Fruit fly (Drosophila melanogaster): Measurements from ENCODE around the gene CG1789.
A peak's percentile ranks its signal among the peaks of the same experiment; 100 is the strongest.

Gene CG1789

DNA sequence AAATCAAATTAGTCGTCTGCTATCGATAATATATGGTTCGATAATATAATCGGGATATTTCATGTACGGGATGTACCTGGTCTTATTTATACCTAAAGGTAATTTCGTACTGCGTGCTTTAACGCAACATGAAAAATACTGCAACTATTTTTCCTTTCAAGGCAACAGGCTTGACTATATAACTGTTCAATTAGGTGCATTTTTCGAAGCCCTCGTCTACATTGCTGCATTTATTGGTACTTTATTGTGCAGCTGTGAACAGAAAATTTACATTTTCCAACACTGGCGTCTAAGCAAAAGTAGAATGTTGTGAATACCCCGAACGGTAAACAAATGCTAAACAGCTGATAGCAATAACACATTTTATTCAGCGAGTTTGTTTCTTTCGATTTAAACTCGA, 30.3 kb upstream of the CG1789 start, which contains the start of the genes Ppt1 and Ogg1 (continued):
- TF ChIP-seq CG13624 (GFP tag; optimal IDR thresholded peaks at IDR 0.05) (peak; percentile 62), CoRest (tag; optimal IDR thresholded peaks at IDR 0.05) (peak; percentile 65), Hmx (GFP tag; optimal IDR thresholded peaks at IDR 0.05) (no peak), gt (GFP tag; IDR thresholded peaks at IDR 0.05) (no peak), chinmo (GFP tag; IDR thresholded peaks at IDR 0.05; ENCODE audit: partially characterized antibody) (no peak), Hr3 (GFP tag; optimal IDR thresholded peaks at IDR 0.05) (peak; percentile 36), CG4328 (GFP tag; optimal IDR thresholded peaks at IDR 0.05) (no peak), CG12744 (GFP tag; optimal IDR thresholded peaks at IDR 0.05) (no peak), Stat92E (GFP tag; optimal IDR thresholded peaks at IDR 0.05) (no peak), toy (GFP tag; IDR thresholded peaks at IDR 0.05) (no peak), bsh (GFP tag; optimal IDR thresholded peaks at IDR 0.05) (peak in 1 of 2 experiments; percentile 44), twi (tag; optimal IDR thresholded peaks at IDR 0.05) (peak; percentile 30), az2 (GFP tag; optimal IDR thresholded peaks at IDR 0.05) (peak; percentile 46), chif (GFP tag; optimal IDR thresholded peaks at IDR 0.05) (peak in 1 of 2 experiments; percentile 47), sens-2 (GFP tag; IDR thresholded peaks at IDR 0.05) (no peak), lmd (GFP tag; IDR thresholded peaks at IDR 0.05) (peak; percentile 34; the same call in 1 of the 2 replicates), CG12236 (GFP tag; optimal IDR thresholded peaks at IDR 0.05) (no peak), dan (GFP tag; IDR thresholded peaks at IDR 0.05) (no peak), Tbp (GFP tag; optimal IDR thresholded peaks at IDR 0.05) (no peak), CG6683 (GFP tag; optimal IDR thresholded peaks at IDR 0.05) (peak; percentile 0), Fer3 (tag; optimal IDR thresholded peaks at IDR 0.05) (peak; percentile 13), odd (GFP tag; optimal IDR thresholded peaks at IDR 0.05) (no peak), CG15269 (tag; optimal IDR thresholded peaks at IDR 0.05) (peak; percentile 42), Hr39 (optimal IDR thresholded peaks at IDR 0.05) (no peak), CG10209 (GFP tag; optimal IDR thresholded peaks at IDR 0.05) (peak; percentile 32), CG11085 (GFP tag; IDR thresholded peaks at IDR 0.05) (no peak), ftz-f1 (GFP tag; optimal IDR thresholded peaks at IDR 0.05) (no peak), C15 (GFP tag; IDR thresholded peaks at IDR 0.05) (no peak), pnt (GFP tag; optimal IDR thresholded peaks at IDR 0.05) (peak; percentile 51), CG14667 (GFP tag; IDR thresholded peaks at IDR 0.05) (no peak), CG8765 (GFP tag; IDR thresholded peaks at IDR 0.05) (no peak), dati (GFP tag; IDR thresholded peaks at IDR 0.05) (no peak), CG16815 (GFP tag; optimal IDR thresholded peaks at IDR 0.05) (no peak), jing (GFP tag; optimal IDR thresholded peaks at IDR 0.05) (no peak), Kr (GFP tag; optimal IDR thresholded peaks at IDR 0.05) (no peak), ATbp (GFP tag; optimal IDR thresholded peaks at IDR 0.05) (no peak), CG13287 (GFP tag; IDR thresholded peaks at IDR 0.05; ENCODE audit: partially characterized antibody) (peak; percentile 73), zfh2 (GFP tag; optimal IDR thresholded peaks at IDR 0.05) (peak; percentile 75), grn (GFP tag; optimal IDR thresholded peaks at IDR 0.05) (no peak), Hmr (GFP tag; optimal IDR thresholded peaks at IDR 0.05) (peak; percentile 59), gcm (GFP tag; optimal IDR thresholded peaks at IDR 0.05) (peak; percentile 10), CG31365 (tag; optimal IDR thresholded peaks at IDR 0.05) (no peak), chm (GFP tag; IDR thresholded peaks at IDR 0.05) (no peak), E2f2 (GFP tag; IDR thresholded peaks at IDR 0.05) (peak; percentile 41; the same call in 1 of the 2 replicates), tio (GFP tag; optimal IDR thresholded peaks at IDR 0.05) (no peak), nau (GFP tag; optimal IDR thresholded peaks at IDR 0.05) (no peak), prd (optimal IDR thresholded peaks at IDR 0.05) (no peak), prd (GFP tag; IDR thresholded peaks at IDR 0.05) (peak; percentile 45; the same call in 1 of the 3 replicates), shn (GFP tag; optimal IDR thresholded peaks at IDR 0.05) (peak; percentile 56), HLHmδ (GFP tag; optimal IDR thresholded peaks at IDR 0.05) (no peak), CG9437 (GFP tag; optimal IDR thresholded peaks at IDR 0.05) (no peak), CG30431 (GFP tag; optimal IDR thresholded peaks at IDR 0.05) (no peak)

Data from whole organism, embryonic.